Worm (Caenorhabditis elegans) whole organism, young adult: ENCODE results near the gene Y51H7C.9.

Source experiments
- D2030.7 ChIP-seq: fragments of 200-800 bp; sonication (Bioruptor generic); IDR thresholded peaks from 2 replicates; pipeline ENCODE4 v1.3.6; 2022; ENCODE audit warnings: missing genetic modification reagents, missing genetic modification characterization, missing compliant biosample characterization
- F37B4.10 ChIP-seq: fragments of 200-800 bp; sonication (Bioruptor generic); IDR thresholded peaks from 2 replicates; pipeline ENCODE4 v1.3.6; 2022; ENCODE audit warnings: missing genetic modification characterization, missing compliant biosample characterization
- F39B2.1 ChIP-seq: fragments of 200-800 bp; sonication (Bioruptor generic); IDR thresholded peaks from 2 replicates; pipeline ENCODE4 v1.3.6; 2022; ENCODE audit warnings: missing genetic modification reagents, missing genetic modification characterization, missing compliant biosample characterization
- F57C9.4 ChIP-seq: sonication (generic microtip); optimal IDR thresholded peaks from 2 replicates; lab custom pipeline; 2017; ENCODE audit warnings: mild to moderate bottlenecking, missing genetic modification characterization, missing compliant biosample characterization
- K11D2.4 ChIP-seq: fragments of 200-800 bp; sonication (Bioruptor generic); IDR thresholded peaks from 2 replicates; pipeline ENCODE4 v1.3.6; 2022; ENCODE audit warnings: missing genetic modification reagents, missing genetic modification characterization, missing compliant biosample characterization
- Y53F4B.3 ChIP-seq: fragments of 200-800 bp; sonication (Bioruptor generic); IDR thresholded peaks from 2 replicates; pipeline ENCODE4 v1.3.6; 2022; ENCODE audit warnings: missing genetic modification reagents, missing genetic modification characterization, missing compliant biosample characterization
- Y67H2A.10 ChIP-seq: fragments of 200-800 bp; sonication (Bioruptor generic); conservative IDR thresholded peaks from 2 replicates; pipeline ENCODE4 v1.3.6; 2022; ENCODE audit warnings: missing genetic modification reagents, missing genetic modification characterization, missing compliant biosample characterization
- Y79H2A.3 ChIP-seq: fragments of 200-800 bp; sonication (Bioruptor generic); conservative IDR thresholded peaks from 2 replicates; pipeline ENCODE4 v1.3.6; 2022; ENCODE audit warnings: missing genetic modification reagents, missing genetic modification characterization, missing compliant biosample characterization
- bed-1 ChIP-seq: fragments of 200-800 bp; sonication (Bioruptor generic); IDR thresholded peaks from 2 replicates; pipeline ENCODE4 v1.3.6; 2022; ENCODE audit warnings: missing genetic modification reagents, missing genetic modification characterization, missing compliant biosample characterization
- cebp-2 ChIP-seq: fragments of 200-800 bp; sonication (Bioruptor generic); IDR thresholded peaks from 2 replicates; pipeline ENCODE4 v1.3.6; 2022; ENCODE audit warnings: missing genetic modification characterization, missing compliant biosample characterization
- ceh-100 ChIP-seq: fragments of 200-800 bp; sonication (Bioruptor generic); IDR thresholded peaks from 2 replicates; pipeline ENCODE4 v1.3.6; 2022; ENCODE audit warnings: missing genetic modification reagents, missing genetic modification characterization, missing compliant biosample characterization
- ceh-79 ChIP-seq: sonication (generic microtip); optimal IDR thresholded peaks from 2 replicates; lab custom pipeline; 2017; ENCODE audit warnings: mild to moderate bottlenecking, missing genetic modification characterization, missing compliant biosample characterization
- efl-1 ChIP-seq: fragments of 150-350 bp; optimal IDR thresholded peaks from 2 replicates; lab custom pipeline; 2014; ENCODE audit warnings: missing biosample characterization, missing genetic modification reagents, missing genetic modification characterization
- egrh-3 ChIP-seq: fragments of 200-800 bp; sonication (Bioruptor generic); IDR thresholded peaks from 2 replicates; pipeline ENCODE4 v1.3.6; 2022; ENCODE audit warnings: missing genetic modification reagents, missing genetic modification characterization, missing compliant biosample characterization
- gei-17 ChIP-seq: fragments of 200-800 bp; sonication (Bioruptor generic); optimal IDR thresholded peaks from 2 replicates; lab custom pipeline; 2018; ENCODE audit warnings: mild to moderate bottlenecking, missing genetic modification characterization, missing compliant biosample characterization
- hsf-1 ChIP-seq: fragments of 200-800 bp; sonication (Bioruptor generic); IDR thresholded peaks from 2 replicates; pipeline ENCODE4 v1.3.6; 2022; ENCODE audit warnings: missing genetic modification reagents, missing genetic modification characterization, missing compliant biosample characterization
- lag-1 ChIP-seq: fragments of 200-800 bp; sonication (Bioruptor generic); IDR thresholded peaks from 2 replicates; pipeline ENCODE4 v1.3.6; 2022; ENCODE audit warnings: missing genetic modification reagents, missing genetic modification characterization, missing compliant biosample characterization
- lin-35 ChIP-seq, 3 experiments: fragments of 150-350 bp in 2 of 3; sonication (generic microtip) in 1 of 3; optimal IDR thresholded peaks; 2 replicates each; lab custom pipeline; 2014 to 2018; ENCODE audit warnings: missing biosample characterization in 3 of 3, missing genetic modification characterization in 3 of 3, missing genetic modification reagents in 3 of 3
- lin-54 ChIP-seq: fragments of 200-800 bp; sonication (Bioruptor generic); optimal IDR thresholded peaks from 2 replicates; lab custom pipeline; 2018; ENCODE audit warnings: mild to moderate bottlenecking, missing genetic modification characterization, missing compliant biosample characterization
- lir-1 ChIP-seq: fragments of 200-800 bp; sonication (Bioruptor generic); conservative IDR thresholded peaks from 2 replicates; pipeline ENCODE4 v1.3.6; 2022; ENCODE audit warnings: missing genetic modification reagents, missing genetic modification characterization, missing compliant biosample characterization
- lsy-27 ChIP-seq: sonication (generic microtip); optimal IDR thresholded peaks from 2 replicates; lab custom pipeline; 2017; ENCODE audit warnings: missing genetic modification characterization, mild to moderate bottlenecking, missing compliant biosample characterization, antibody characterized with exemption, missing genotype, borderline replicate concordance; ENCODE audit not compliant: insufficient read depth
- madf-3 ChIP-seq: fragments of 200-800 bp; sonication (Bioruptor generic); IDR thresholded peaks from 2 replicates; pipeline ENCODE4 v1.3.6; 2022; ENCODE audit warnings: missing genetic modification reagents, missing genetic modification characterization, missing compliant biosample characterization
- nfya-2 ChIP-seq: fragments of 200-800 bp; sonication (Bioruptor generic); IDR thresholded peaks from 2 replicates; pipeline ENCODE4 v1.3.6; 2022; ENCODE audit warnings: missing genetic modification reagents, missing genetic modification characterization, missing compliant biosample characterization
- nfyb-1 ChIP-seq: fragments of 200-800 bp; sonication (Bioruptor generic); IDR thresholded peaks from 2 replicates; pipeline ENCODE4 v1.3.6; 2022; ENCODE audit warnings: missing genetic modification reagents, missing genetic modification characterization, missing compliant biosample characterization
- nhr-80 ChIP-seq: sonication (generic microtip); optimal IDR thresholded peaks from 2 replicates; lab custom pipeline; 2016; ENCODE audit warnings: missing genetic modification characterization, missing compliant biosample characterization
- pha-4 ChIP-seq: fragments of 150-350 bp; sonication (generic microtip); optimal IDR thresholded peaks from 2 replicates; lab custom pipeline; 2014; ENCODE audit warnings: missing biosample characterization, missing genetic modification reagents, missing genetic modification characterization
- sea-2 ChIP-seq: fragments of 200-800 bp; sonication (Bioruptor generic); IDR thresholded peaks from 2 replicates; pipeline ENCODE4 v1.3.6; 2022; ENCODE audit warnings: missing genetic modification characterization, missing compliant biosample characterization
- unc-130 ChIP-seq: sonication (generic microtip); optimal IDR thresholded peaks from 2 replicates; lab custom pipeline; 2016; ENCODE audit warnings: missing genetic modification reagents, missing genetic modification characterization, missing compliant biosample characterization
- zfh-2 ChIP-seq: fragments of 200-800 bp; sonication (Bioruptor generic); conservative IDR thresholded peaks from 2 replicates; pipeline ENCODE4 v1.3.6; 2022; ENCODE audit warnings: missing genetic modification reagents, missing genetic modification characterization, missing compliant biosample characterization
- ztf-25 ChIP-seq: fragments of 200-800 bp; sonication (Bioruptor generic); IDR thresholded peaks from 2 replicates; pipeline ENCODE4 v1.3.6; 2022; ENCODE audit warnings: missing genetic modification reagents, missing genetic modification characterization, missing compliant biosample characterization
- ztf-28 ChIP-seq: fragments of 200-800 bp; sonication (Bioruptor generic); IDR thresholded peaks from 2 replicates; pipeline ENCODE4 v1.3.6; 2022; ENCODE audit warnings: missing genetic modification reagents, missing genetic modification characterization, missing compliant biosample characterization
- ztf-3 ChIP-seq: fragments of 200-800 bp; sonication (Bioruptor generic); optimal IDR thresholded peaks from 2 replicates; lab custom pipeline; 2018; ENCODE audit warnings: mild to moderate bottlenecking, missing genetic modification characterization, missing compliant biosample characterization
- ztf-6 ChIP-seq: fragments of 200-800 bp; sonication (Bioruptor generic); IDR thresholded peaks from 2 replicates; pipeline ENCODE4 v1.3.6; 2022; ENCODE audit warnings: missing genetic modification reagents, missing genetic modification characterization, missing compliant biosample characterization

The Y51H7C.9 gene

ce11 chrII:1411372-1411771 is at the start of gene Y51H7C.9:
Y51H7C.9 (minus strand) TSS chrII:1411472.
- no peak for TF ChIP-seq ceh-79 (tag; lab: Kevin White, UChicago)
- TF ChIP-seq lir-1 (GFP tag; lab: Robert Waterston, UW): no peak
- no peak for TF ChIP-seq Y53F4B.3 (GFP tag; lab: Robert Waterston, UW)
- TF ChIP-seq pha-4 (tag; lab: Kevin White, UChicago): no peak
- no peak for TF ChIP-seq nhr-80 (tag; lab: Kevin White, UChicago)
- no peak for TF ChIP-seq unc-130 (GFP tag; lab: Kevin White, UChicago)
- no peak for TF ChIP-seq F57C9.4
- no peak for TF ChIP-seq ztf-3 (GFP tag; lab: Kevin White, UChicago)
- TF ChIP-seq D2030.7 (GFP tag; lab: Robert Waterston, UW): no peak
- no peak for TF ChIP-seq lsy-27
- TF ChIP-seq lin-54 (GFP tag; lab: Kevin White, UChicago): no peak
- no peak for TF ChIP-seq lin-35 (GFP tag; optimal IDR thresholded peaks at IDR 0.05; lab: Kevin White, UChicago)
- no peak for TF ChIP-seq gei-17 (GFP tag; lab: Kevin White, UChicago)
- no peak for TF ChIP-seq Y79H2A.3
- TF ChIP-seq efl-1 (GFP tag; lab: Kevin White, UChicago): no peak
- TF ChIP-seq zfh-2: no peak

ce11 chrII:1457784-1458183 is 46.5 kb upstream of the Y51H7C.9 start:
- 0 out of 2 replicates have a peak, but pooled peaks have one; percentile 23 for TF ChIP-seq Y67H2A.10
- TF ChIP-seq nfyb-1 (GFP tag; lab: Robert Waterston, UW): 0 out of 2 replicates have a peak, but pooled peaks have one; percentile 18
- peak; percentile 73; the same call in 1 of the 2 replicates for TF ChIP-seq madf-3
- TF ChIP-seq sea-2 (GFP tag; lab: Robert Waterston, UW): 0 out of 2 replicates have a peak, but pooled peaks have one; percentile 63
- TF ChIP-seq egrh-3 (GFP tag; lab: Robert Waterston, UW): peak; percentile 48; the same call in 1 of the 2 replicates
- 0 out of 2 replicates have a peak, but pooled peaks have one; percentile 79 for TF ChIP-seq F37B4.10 (GFP tag; lab: Robert Waterston, UW)
- TF ChIP-seq lag-1: 0 out of 2 replicates have a peak, but pooled peaks have one; percentile 12
- peak; percentile 30; the same call in 1 of the 2 replicates for TF ChIP-seq nfya-2 (GFP tag; lab: Robert Waterston, UW)
- 0 out of 2 replicates have a peak, but pooled peaks have one; percentile 31 for TF ChIP-seq ztf-25
- 0 out of 2 replicates have a peak, but pooled peaks have one; percentile 85 for TF ChIP-seq bed-1 (GFP tag; lab: Robert Waterston, UW)
- TF ChIP-seq hsf-1 (GFP tag; lab: Robert Waterston, UW): peak; percentile 40; the same call in 1 of the 2 replicates
- TF ChIP-seq ztf-6: peak; percentile 68; the same call in 1 of the 2 replicates
- TF ChIP-seq K11D2.4 (GFP tag; lab: Robert Waterston, UW): 0 out of 2 replicates have a peak, but pooled peaks have one; percentile 30
- TF ChIP-seq ceh-100 (GFP tag; lab: Robert Waterston, UW): 0 out of 2 replicates have a peak, but pooled peaks have one; percentile 20

- 0 out of 2 replicates have a peak, but pooled peaks have one; percentile 53 for TF ChIP-seq cebp-2 (GFP tag; lab: Robert Waterston, UW)
- 0 out of 2 replicates have a peak, but pooled peaks have one; percentile 19 for TF ChIP-seq egrh-3 (GFP tag; lab: Robert Waterston, UW)
Observed at ce11 chrII:1454379-1454778, 43.1 kb upstream of the Y51H7C.9 start.

ce11 chrII:1453707-1454106 is 42.4 kb upstream of the Y51H7C.9 start:
- TF ChIP-seq F39B2.1 (GFP tag; lab: Robert Waterston, UW) (0 out of 2 replicates have a peak, but pooled peaks have one; percentile 11), sea-2 (GFP tag; lab: Robert Waterston, UW) (peak; percentile 62; the same call in 1 of the 2 replicates), cebp-2 (GFP tag; lab: Robert Waterston, UW) (peak; percentile 35; the same call in 1 of the 2 replicates), ztf-28 (GFP tag; lab: Robert Waterston, UW) (peak; percentile 54; the same call in 1 of the 2 replicates)
